Worm (Caenorhabditis elegans): ENCODE measurements around the gene ZC239.6.

Gene ZC239.6

ce11 chrII:3222686-3223085 lies 13.3 kb downstream of the ZC239.6 start, which contains the start of gene ZC239.13:
ZC239.13 (minus strand) TSS chrII:3222839.
- TF ChIP-seq dmd-4 (tag; optimal IDR thresholded peaks at IDR 0.05; ENCODE audit: borderline replicate concordance) (no peak), tbx-2 (tag; optimal IDR thresholded peaks at IDR 0.05) (no peak), pha-4 (tag; optimal IDR thresholded peaks at IDR 0.05) (no peak), Y22D7AL.16 (tag; optimal IDR thresholded peaks at IDR 0.05) (no peak), syd-9 (tag; optimal IDR thresholded peaks at IDR 0.05) (no peak), C08G9.2 (tag; optimal IDR thresholded peaks at IDR 0.05) (no peak), che-1 (tag; optimal IDR thresholded peaks at IDR 0.05) (no peak), hlh-15 (tag; optimal IDR thresholded peaks at IDR 0.05) (no peak), zip-5 (tag; optimal IDR thresholded peaks at IDR 0.05) (no peak), pat-9 (tag; optimal IDR thresholded peaks at IDR 0.05) (no peak), ceh-48 (tag; optimal IDR thresholded peaks at IDR 0.05) (no peak), ceh-6 (GFP tag; optimal IDR thresholded peaks at IDR 0.05) (no peak), hlh-8 (tag; optimal IDR thresholded peaks at IDR 0.05) (no peak), K09A11.1 (tag; optimal IDR thresholded peaks at IDR 0.05; ENCODE audit: insufficient read depth) (no peak)

ce11 chrII:3224631-3225030 lies 15.2 kb downstream of the ZC239.6 start, which contains the start of gene ZC239.15:
ZC239.15 (minus strand) TSS chrII:3224731.
- TF ChIP-seq ceh-22 (tag; optimal IDR thresholded peaks at IDR 0.05): no peak
- TF ChIP-seq pag-3 (tag; optimal IDR thresholded peaks at IDR 0.05; ENCODE audit: borderline replicate concordance): no peak
- TF ChIP-seq elt-4 (tag; optimal IDR thresholded peaks at IDR 0.05): no peak
- TF ChIP-seq pat-9 (tag; optimal IDR thresholded peaks at IDR 0.05): no peak
- TF ChIP-seq zip-5 (tag; optimal IDR thresholded peaks at IDR 0.05): no peak
- TF ChIP-seq fax-1 (tag; optimal IDR thresholded peaks at IDR 0.05): no peak
- TF ChIP-seq ceh-45 (GFP tag; IDR thresholded peaks at IDR 0.05): no peak
- no peak for TF ChIP-seq ceh-30 (tag; optimal IDR thresholded peaks at IDR 0.05)
- TF ChIP-seq ceh-14 (tag; optimal IDR thresholded peaks at IDR 0.05): no peak
- TF ChIP-seq hlh-13 (GFP tag; optimal IDR thresholded peaks at IDR 0.05): no peak
- TF ChIP-seq unc-3 (GFP tag; conservative IDR thresholded peaks at IDR 0.05): no peak
- no peak for TF ChIP-seq unc-3 (tag; optimal IDR thresholded peaks at IDR 0.05)
- TF ChIP-seq eyg-1 (tag; optimal IDR thresholded peaks at IDR 0.05): no peak
- no peak for TF ChIP-seq ceh-19 (GFP tag; optimal IDR thresholded peaks at IDR 0.05)
- no peak for TF ChIP-seq sox-4 (tag; optimal IDR thresholded peaks at IDR 0.05)
- TF ChIP-seq pros-1 (tag; optimal IDR thresholded peaks at IDR 0.05): no peak
- no peak for TF ChIP-seq dmd-4 (tag; optimal IDR thresholded peaks at IDR 0.05; ENCODE audit: borderline replicate concordance)
- no peak for TF ChIP-seq odd-2 (tag; optimal IDR thresholded peaks at IDR 0.05)
- no peak for TF ChIP-seq nfya-1 (tag; optimal IDR thresholded peaks at IDR 0.05)
- TF ChIP-seq Y22D7AL.16 (tag; optimal IDR thresholded peaks at IDR 0.05): no peak

- TF ChIP-seq madf-2 (tag; optimal IDR thresholded peaks at IDR 0.05): no peak
- TF ChIP-seq K09A11.1 (tag; optimal IDR thresholded peaks at IDR 0.05; ENCODE audit: insufficient read depth): no peak
- TF ChIP-seq nfya-1 (tag; optimal IDR thresholded peaks at IDR 0.05): no peak
- TF ChIP-seq ahr-1 (tag; optimal IDR thresholded peaks at IDR 0.05): no peak
- no peak for TF ChIP-seq fkh-6 (tag; optimal IDR thresholded peaks at IDR 0.05)
These were observed 15.8 kb downstream of the ZC239.6 start, which contains the start of gene ZC239.16 for ce11 chrII:3225200-3225599. ZC239.16 (minus strand) TSS chrII:3225319.

- TF ChIP-seq pha-2 (tag; optimal IDR thresholded peaks at IDR 0.05): no peak
- no peak for TF ChIP-seq fax-1 (tag; optimal IDR thresholded peaks at IDR 0.05)
- no peak for TF ChIP-seq ref-2 (tag; optimal IDR thresholded peaks at IDR 0.05)
- TF ChIP-seq C08G9.2 (tag; optimal IDR thresholded peaks at IDR 0.05): no peak
- no peak for TF ChIP-seq hlh-8 (tag; optimal IDR thresholded peaks at IDR 0.05)
- TF ChIP-seq zip-5 (tag; optimal IDR thresholded peaks at IDR 0.05): no peak
- no peak for TF ChIP-seq pax-1 (tag; optimal IDR thresholded peaks at IDR 0.05)
- TF ChIP-seq ets-4 (tag; optimal IDR thresholded peaks at IDR 0.05): no peak
- TF ChIP-seq ceh-22 (tag; optimal IDR thresholded peaks at IDR 0.05): no peak
- TF ChIP-seq ceh-14 (tag; optimal IDR thresholded peaks at IDR 0.05): no peak
- no peak for TF ChIP-seq gmeb-2 (tag; optimal IDR thresholded peaks at IDR 0.05)
- no peak for TF ChIP-seq fkh-6 (tag; optimal IDR thresholded peaks at IDR 0.05)
These were observed 16.3 kb downstream of the ZC239.6 start, which contains the start of gene ZC239.17 for ce11 chrII:3225780-3226179. ZC239.17 (minus strand) TSS chrII:3225880.

Measured in whole organism, late embryonic.